Worm (Caenorhabditis elegans) whole organism, L3 larva: Measurements from ENCODE around the gene cox-6A.

Source experiments
- R02D3.7 ChIP-seq: fragments of 150-350 bp; optimal IDR thresholded peaks from 2 replicates; lab custom pipeline; 2014; ENCODE audit warnings: missing biosample characterization, missing genetic modification characterization
- ZK546.5 ChIP-seq: sonication (generic microtip); optimal IDR thresholded peaks from 2 replicates; lab custom pipeline; 2017; ENCODE audit warnings: missing biosample characterization, missing genetic modification characterization
- aly-2 ChIP-seq: fragments of 150-350 bp; optimal IDR thresholded peaks from 2 replicates; lab custom pipeline; 2014; ENCODE audit warnings: missing biosample characterization, missing genetic modification characterization
- ama-1 ChIP-seq: fragments of 150-350 bp; optimal IDR thresholded peaks from 2 replicates; lab custom pipeline; 2018
- ceh-16 ChIP-seq: sonication (generic microtip); optimal IDR thresholded peaks from 2 replicates; lab custom pipeline; 2017; ENCODE audit warnings: missing biosample characterization, missing genetic modification characterization
- ceh-28 ChIP-seq: fragments of 150-350 bp; optimal IDR thresholded peaks from 2 replicates; lab custom pipeline; 2014; ENCODE audit warnings: missing biosample characterization, missing genetic modification reagents, missing genetic modification characterization
- ceh-82 ChIP-seq: fragments of 150-350 bp; optimal IDR thresholded peaks from 2 replicates; lab custom pipeline; 2014; ENCODE audit warnings: missing biosample characterization, missing genetic modification characterization
- ceh-9 ChIP-seq: sonication (generic microtip); optimal IDR thresholded peaks from 2 replicates; lab custom pipeline; 2018; ENCODE audit warnings: missing biosample characterization, missing genetic modification characterization
- daf-12 ChIP-seq: fragments of 150-350 bp; optimal IDR thresholded peaks from 2 replicates; lab custom pipeline; 2014; ENCODE audit warnings: missing biosample characterization, missing genetic modification reagents, missing genetic modification characterization
- egl-27 ChIP-seq: sonication (generic microtip); optimal IDR thresholded peaks from 4 replicates; lab custom pipeline; 2017; ENCODE audit warnings: missing biosample characterization, missing genetic modification reagents, missing genetic modification characterization
- egl-5 ChIP-seq: fragments of 150-350 bp; optimal IDR thresholded peaks from 2 replicates; lab custom pipeline; 2017; ENCODE audit warnings: missing biosample characterization, missing genetic modification reagents, missing genetic modification characterization, inconsistent platforms
- elt-1 ChIP-seq: fragments of 150-350 bp; optimal IDR thresholded peaks from 2 replicates; lab custom pipeline; 2014; ENCODE audit warnings: missing biosample characterization, missing genetic modification characterization
- elt-2 ChIP-seq: sonication (generic microtip); optimal IDR thresholded peaks from 2 replicates; lab custom pipeline; 2016; ENCODE audit warnings: missing genetic modification reagents, mild to moderate bottlenecking, missing genetic modification characterization, missing compliant biosample characterization
- elt-3 ChIP-seq, 3 experiments: fragments of 150-350 bp in 1 of 3; sonication (generic microtip) in 2 of 3; optimal IDR thresholded peaks; 2 replicates in 2 of 3; 4 replicates in 1 of 3; lab custom pipeline; 2014 to 2017; ENCODE audit warnings: missing biosample characterization in 3 of 3, missing genetic modification characterization in 3 of 3
- eor-1 ChIP-seq, 2 experiments: fragments of 150-350 bp; optimal IDR thresholded peaks; 2 replicates each; lab custom pipeline; 2014 to 2018; ENCODE audit warnings: missing biosample characterization in 2 of 2, missing genetic modification characterization in 2 of 2
- fkh-10 ChIP-seq: sonication (generic microtip); optimal IDR thresholded peaks from 2 replicates; lab custom pipeline; 2017; ENCODE audit warnings: missing biosample characterization, missing genetic modification reagents, missing genetic modification characterization
- fkh-2 ChIP-seq: fragments of 150-350 bp; optimal IDR thresholded peaks from 2 replicates; lab custom pipeline; 2014; ENCODE audit warnings: missing biosample characterization, missing genetic modification reagents, missing genetic modification characterization
- fos-1 ChIP-seq: fragments of 150-350 bp; optimal IDR thresholded peaks from 2 replicates; lab custom pipeline; 2014; ENCODE audit warnings: missing biosample characterization, missing genetic modification characterization
- hmg-11 ChIP-seq: sonication (generic microtip); optimal IDR thresholded peaks from 2 replicates; lab custom pipeline; 2016; ENCODE audit warnings: missing genetic modification characterization, missing compliant biosample characterization
- jun-1 ChIP-seq: fragments of 150-350 bp; optimal IDR thresholded peaks from 2 replicates; lab custom pipeline; 2014; ENCODE audit warnings: missing biosample characterization, missing genetic modification reagents, missing genetic modification characterization
- lin-15B ChIP-seq: fragments of 150-350 bp; optimal IDR thresholded peaks from 2 replicates; lab custom pipeline; 2014; ENCODE audit warnings: missing biosample characterization, missing genetic modification characterization
- lin-39 ChIP-seq: fragments of 150-350 bp; optimal IDR thresholded peaks from 2 replicates; lab custom pipeline; 2018; ENCODE audit warnings: missing biosample characterization, missing genetic modification reagents, missing genetic modification characterization
- lsy-12 ChIP-seq: sonication (generic microtip); optimal IDR thresholded peaks from 2 replicates; lab custom pipeline; 2016; ENCODE audit warnings: mild to moderate bottlenecking, missing genetic modification characterization, missing compliant biosample characterization
- mdl-1 ChIP-seq: fragments of 150-350 bp; optimal IDR thresholded peaks from 2 replicates; lab custom pipeline; 2014; ENCODE audit warnings: missing biosample characterization, missing genetic modification characterization
- mml-1 ChIP-seq: fragments of 150-350 bp; sonication (generic microtip); optimal IDR thresholded peaks from 3 replicates; lab custom pipeline; 2014; ENCODE audit warnings: missing biosample characterization, missing genetic modification characterization
- nfya-1 ChIP-seq: sonication (generic microtip); optimal IDR thresholded peaks from 2 replicates; lab custom pipeline; 2017; ENCODE audit warnings: missing genetic modification characterization, mild to moderate bottlenecking, missing compliant biosample characterization, antibody characterized with exemption, moderate library complexity; ENCODE audit not compliant: insufficient read depth
- nhr-11 ChIP-seq: fragments of 150-350 bp; optimal IDR thresholded peaks from 2 replicates; lab custom pipeline; 2014; ENCODE audit warnings: missing biosample characterization, missing genetic modification characterization
- nhr-12 ChIP-seq: fragments of 150-350 bp; optimal IDR thresholded peaks from 2 replicates; lab custom pipeline; 2014; ENCODE audit warnings: missing biosample characterization, missing genetic modification characterization
- nhr-23 ChIP-seq: fragments of 150-350 bp; optimal IDR thresholded peaks from 2 replicates; lab custom pipeline; 2014; ENCODE audit warnings: missing biosample characterization, missing genetic modification reagents, missing genetic modification characterization
- nhr-237 ChIP-seq: fragments of 150-350 bp; optimal IDR thresholded peaks from 2 replicates; lab custom pipeline; 2014; ENCODE audit warnings: missing biosample characterization, missing genetic modification characterization
- nhr-25 ChIP-seq: sonication (generic microtip); optimal IDR thresholded peaks from 2 replicates; lab custom pipeline; 2017; ENCODE audit warnings: missing biosample characterization, missing genetic modification characterization
- nhr-28 ChIP-seq: fragments of 150-350 bp; optimal IDR thresholded peaks from 2 replicates; lab custom pipeline; 2014; ENCODE audit warnings: missing biosample characterization, missing genetic modification characterization
- nhr-43 ChIP-seq: sonication (generic microtip); optimal IDR thresholded peaks from 2 replicates; lab custom pipeline; 2016; ENCODE audit warnings: mild to moderate bottlenecking, missing genetic modification characterization, missing compliant biosample characterization; ENCODE audit not compliant: poor library complexity, severe bottlenecking
- nhr-67 ChIP-seq: fragments of 150-350 bp; optimal IDR thresholded peaks from 2 replicates; lab custom pipeline; 2014; ENCODE audit warnings: missing biosample characterization, missing genetic modification characterization
- nhr-76 ChIP-seq: fragments of 150-350 bp; sonication (generic microtip); optimal IDR thresholded peaks from 5 replicates; lab custom pipeline; 2014; ENCODE audit warnings: missing biosample characterization, missing genetic modification characterization
- nhr-77 ChIP-seq: fragments of 150-350 bp; optimal IDR thresholded peaks from 2 replicates; lab custom pipeline; 2014; ENCODE audit warnings: missing biosample characterization, missing genetic modification characterization
- pha-4 ChIP-seq: fragments of 150-350 bp; optimal IDR thresholded peaks from 2 replicates; lab custom pipeline; 2014; ENCODE audit warnings: missing biosample characterization, missing genetic modification reagents, missing genetic modification characterization
- pqm-1 ChIP-seq: fragments of 150-350 bp; optimal IDR thresholded peaks from 2 replicates; lab custom pipeline; 2017; ENCODE audit warnings: missing biosample characterization, missing genetic modification characterization, inconsistent platforms
- sea-2 ChIP-seq: fragments of 150-350 bp; sonication (generic microtip); optimal IDR thresholded peaks from 4 replicates; lab custom pipeline; 2014; ENCODE audit warnings: missing biosample characterization, missing genetic modification reagents, missing genetic modification characterization
- skn-1 ChIP-seq: fragments of 150-350 bp; optimal IDR thresholded peaks from 2 replicates; lab custom pipeline; 2014; ENCODE audit warnings: missing biosample characterization, missing genetic modification characterization
- snpc-4 ChIP-seq: fragments of 150-350 bp; optimal IDR thresholded peaks from 2 replicates; lab custom pipeline; 2014; ENCODE audit warnings: missing biosample characterization, missing genetic modification characterization
- tbx-2 ChIP-seq: sonication (generic microtip); optimal IDR thresholded peaks from 2 replicates; lab custom pipeline; 2016; ENCODE audit warnings: mild to moderate bottlenecking, missing genetic modification characterization, missing compliant biosample characterization
- unc-39 ChIP-seq: sonication (generic microtip); optimal IDR thresholded peaks from 4 replicates; lab custom pipeline; 2017; ENCODE audit warnings: missing biosample characterization, missing genetic modification characterization
- unc-62 ChIP-seq: fragments of 150-350 bp; sonication (generic microtip); optimal IDR thresholded peaks from 4 replicates; lab custom pipeline; 2014; ENCODE audit warnings: missing biosample characterization, missing genetic modification reagents, missing genetic modification characterization
- zag-1 ChIP-seq: fragments of 150-350 bp; optimal IDR thresholded peaks from 2 replicates; lab custom pipeline; 2014; ENCODE audit warnings: missing biosample characterization, missing genetic modification characterization
- ztf-11 ChIP-seq: fragments of 150-350 bp; optimal IDR thresholded peaks from 2 replicates; lab custom pipeline; 2014; ENCODE audit warnings: missing biosample characterization, missing genetic modification characterization
- ztf-4 ChIP-seq: fragments of 150-350 bp; optimal IDR thresholded peaks from 2 replicates; lab custom pipeline; 2014; ENCODE audit warnings: missing biosample characterization, missing genetic modification characterization

The cox-6A gene

DNA sequence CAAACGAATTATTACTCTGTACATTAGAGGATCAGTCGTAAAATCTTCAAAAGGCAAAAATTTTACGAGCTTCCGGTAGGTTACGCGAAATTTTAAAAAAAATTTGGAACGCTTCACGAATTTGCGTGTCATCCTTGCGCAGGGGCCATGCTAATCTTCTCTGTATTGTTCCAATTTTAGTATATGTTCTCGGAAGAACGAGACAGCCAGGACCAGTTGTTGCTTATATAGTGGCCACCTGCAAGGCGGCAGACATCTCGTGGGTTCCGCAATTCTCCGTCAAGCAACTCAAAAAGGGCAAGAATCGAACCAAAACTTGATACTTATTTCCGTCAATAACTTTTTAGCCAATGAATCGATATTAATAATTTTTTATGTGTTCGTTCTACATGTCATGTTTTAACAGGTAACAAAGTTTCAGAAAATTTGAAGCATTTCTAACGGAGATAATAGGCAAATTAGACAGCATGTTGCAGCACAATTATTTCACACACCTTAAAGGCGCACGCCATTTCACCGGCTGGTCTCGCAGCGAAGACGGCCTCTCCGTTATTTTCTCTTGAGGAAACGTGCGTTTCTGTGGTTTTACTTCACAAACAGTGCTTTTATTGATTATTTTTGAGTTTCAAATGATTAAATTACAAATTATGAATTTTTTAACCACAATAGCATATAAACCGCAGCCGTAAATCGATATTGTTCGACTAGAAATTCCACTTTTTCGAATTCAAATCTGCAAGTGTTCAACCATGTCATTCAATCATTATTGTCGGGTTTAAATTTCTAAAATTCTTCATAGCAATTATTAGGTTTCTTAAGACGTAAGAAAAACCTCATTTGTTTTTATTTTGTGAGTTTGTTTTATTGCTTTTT, 588 bp upstream of the cox-6A start:
- TF ChIP-seq egl-27 (tag; lab: Kevin White, UChicago) (no peak), jun-1 (tag; lab: Kevin White, UChicago) (peak; percentile 47), mdl-1 (no peak), nhr-23 (tag; lab: Kevin White, UChicago) (peak; percentile 61), elt-2 (tag; lab: Kevin White, UChicago) (peak; percentile 65), skn-1 (tag; lab: Kevin White, UChicago) (no peak), eor-1 (tag; optimal IDR thresholded peaks at IDR 0.05; lab: Kevin White, UChicago) (peak in 1 of 2 experiments; percentile 52), nhr-77 (tag; lab: Kevin White, UChicago) (peak; percentile 33), nhr-12 (tag; lab: Kevin White, UChicago) (no peak), ama-1 (lab: Kevin White, UChicago) (peak; percentile 90), ZK546.5 (tag; lab: Kevin White, UChicago) (no peak), nhr-28 (tag; lab: Kevin White, UChicago) (no peak), nhr-11 (tag; lab: Kevin White, UChicago) (peak; percentile 32), elt-1 (no peak), nfya-1 (tag; lab: Kevin White, UChicago) (peak; percentile 69), R02D3.7 (peak; percentile 60), pha-4 (peak; percentile 49), ztf-4 (tag; lab: Kevin White, UChicago) (peak; percentile 77), ceh-82 (tag; lab: Kevin White, UChicago) (peak; percentile 81), nhr-237 (no peak), nhr-67 (tag; lab: Kevin White, UChicago) (no peak), fkh-10 (GFP tag; lab: Kevin White, UChicago) (peak; percentile 33), elt-3 (tag; optimal IDR thresholded peaks at IDR 0.05; lab: Kevin White, UChicago) (no peak), daf-12 (tag; lab: Kevin White, UChicago) (no peak), mml-1 (no peak), ztf-11 (tag; lab: Kevin White, UChicago) (no peak), lsy-12 (tag; lab: Kevin White, UChicago) (peak; percentile 88), nhr-43 (tag; lab: Kevin White, UChicago) (peak; percentile 87), snpc-4 (tag; lab: Kevin White, UChicago) (peak; percentile 99), sea-2 (GFP tag; lab: Kevin White, UChicago) (no peak), fos-1 (no peak), tbx-2 (peak; percentile 89), fkh-2 (no peak), unc-62 (no peak), zag-1 (tag; lab: Kevin White, UChicago) (no peak), nhr-76 (tag; lab: Kevin White, UChicago) (no peak), ceh-28 (tag; lab: Kevin White, UChicago) (peak; percentile 19), unc-39 (tag; lab: Kevin White, UChicago) (no peak), aly-2 (no peak), lin-39 (tag; lab: Kevin White, UChicago) (peak; percentile 13), ceh-9 (tag; lab: Kevin White, UChicago) (no peak), egl-5 (tag; lab: Kevin White, UChicago) (no peak), nhr-25 (tag; lab: Kevin White, UChicago) (peak; percentile 42), pqm-1 (peak; percentile 16), ceh-16 (tag; lab: Kevin White, UChicago) (no peak), lin-15B (peak; percentile 45), hmg-11 (tag; lab: Kevin White, UChicago) (peak; percentile 91)
